Fruit fly (Drosophila melanogaster) whole organism, prepupa: ENCODE results near the gene SdhD.
A peak's percentile ranks its signal among the peaks of the same experiment; 100 is the strongest.

ENCODE experiments used
- CG16779 ChIP-seq: fragments of 200-800 bp; sonication (Bioruptor generic); optimal IDR thresholded peaks from 3 replicates; lab custom pipeline; 2017; ENCODE audit warnings: missing biosample characterization, mild to moderate bottlenecking, missing genetic modification characterization
- CG34406 ChIP-seq: fragments of 200-800 bp; sonication (Bioruptor generic); optimal IDR thresholded peaks from 3 replicates; lab custom pipeline; 2016; ENCODE audit warnings: missing biosample characterization, missing genetic modification characterization
- CG4318 ChIP-seq: fragments of 200-800 bp; sonication (Bioruptor generic); optimal IDR thresholded peaks from 3 replicates; lab custom pipeline; 2017; ENCODE audit warnings: missing biosample characterization, mild to moderate bottlenecking, missing genetic modification characterization
- CG8632 ChIP-seq: fragments of 200-800 bp; sonication (Bioruptor generic); optimal IDR thresholded peaks from 3 replicates; lab custom pipeline; 2016; ENCODE audit warnings: missing biosample characterization, missing genetic modification characterization
- Eip93F ChIP-seq: fragments of 200-800 bp; sonication (Bioruptor generic); optimal IDR thresholded peaks from 2 replicates; lab custom pipeline; 2016; ENCODE audit warnings: missing biosample characterization, mild to moderate bottlenecking, missing genetic modification characterization
- Gug ChIP-seq: fragments of 200-800 bp; sonication (Bioruptor generic); IDR thresholded peaks from 2 replicates; pipeline ENCODE4 v1.3.6; 2022; ENCODE audit warnings: missing biosample characterization, missing genetic modification characterization
- Hr39 ChIP-seq: fragments of 200-800 bp; sonication (Bioruptor generic); optimal IDR thresholded peaks from 2 replicates; lab custom pipeline; 2016; ENCODE audit warnings: missing biosample characterization, missing genetic modification characterization
- Met ChIP-seq: fragments of 200-800 bp; sonication (Bioruptor generic); optimal IDR thresholded peaks from 3 replicates; lab custom pipeline; 2016; ENCODE audit warnings: missing biosample characterization, missing genetic modification characterization
- Sox14 ChIP-seq: fragments of 200-800 bp; sonication (Bioruptor generic); optimal IDR thresholded peaks from 3 replicates; lab custom pipeline; 2016; ENCODE audit warnings: missing biosample characterization, missing genetic modification characterization
- fd59A ChIP-seq: fragments of 200-800 bp; sonication (Bioruptor generic); optimal IDR thresholded peaks from 2 replicates; lab custom pipeline; 2017; ENCODE audit warnings: missing biosample characterization, mild to moderate bottlenecking, missing genetic modification characterization, missing genetic modification reagents
- net ChIP-seq: fragments of 200-800 bp; sonication (Bioruptor generic); optimal IDR thresholded peaks from 3 replicates; lab custom pipeline; 2016; ENCODE audit warnings: missing biosample characterization, missing genetic modification characterization
- salr ChIP-seq, 2 experiments: fragments of 200-800 bp; sonication (Bioruptor generic); optimal IDR thresholded peaks; 3 replicates each; lab custom pipeline; 2016 to 2018; ENCODE audit warnings: missing biosample characterization in 2 of 2, missing genetic modification characterization in 2 of 2, mild to moderate bottlenecking in 1 of 2
- svp ChIP-seq: fragments of 200-800 bp; sonication (Bioruptor generic); peaks from one replicate; lab custom pipeline; 2016; ENCODE audit warnings: missing biosample characterization, missing genetic modification characterization
- vri ChIP-seq: fragments of 200-800 bp; sonication (Bioruptor generic); optimal IDR thresholded peaks from 3 replicates; lab custom pipeline; 2016; ENCODE audit warnings: missing biosample characterization, mild to moderate bottlenecking, missing genetic modification characterization

dm6 chr3R:23763622-23764273, 3.3 kb upstream of the SdhD start, which contains the start of gene Lsd-1:
- TF ChIP-seq salr (GFP tag; optimal IDR thresholded peaks at IDR 0.05; lab: Kevin White, UChicago) (no peak), Gug (GFP tag; lab: Robert Waterston, UW) (peak; percentile 12; the same call in 1 of the 2 replicates), net (GFP tag; lab: Kevin White, UChicago) (peak; percentile 64), Met (peak; percentile 20), vri (GFP tag; lab: Kevin White, UChicago) (no peak), CG8632 (GFP tag; lab: Kevin White, UChicago) (no peak), CG16779 (tag; lab: Kevin White, UChicago) (peak; percentile 69), CG4318 (no peak), svp (GFP tag; lab: Kevin White, UChicago) (peak; percentile 98), Sox14 (GFP tag; lab: Kevin White, UChicago) (peak; percentile 29), Hr39 (no peak), CG34406 (GFP tag; lab: Kevin White, UChicago) (peak; percentile 33), fd59A (no peak), Eip93F (no peak)
